Fruit fly (Drosophila melanogaster) whole organism, prepupa: ENCODE measurements around the gene CG7304.

Source experiments
- CG10631 ChIP-seq: fragments of 200-800 bp; sonication (Bioruptor generic); optimal IDR thresholded peaks from 2 replicates; lab custom pipeline; 2016; ENCODE audit warnings: missing biosample characterization, missing genetic modification characterization
- CG10669 ChIP-seq: fragments of 200-800 bp; sonication (Bioruptor generic); optimal IDR thresholded peaks from 3 replicates; lab custom pipeline; 2018; ENCODE audit warnings: missing biosample characterization, mild to moderate bottlenecking, missing genetic modification characterization, moderate library complexity
- CG11294 ChIP-seq: fragments of 200-800 bp; sonication (Bioruptor generic); IDR thresholded peaks from 2 replicates; pipeline ENCODE4 v1.3.6; 2022; ENCODE audit warnings: missing biosample characterization, missing genetic modification characterization
- CG11762 ChIP-seq: fragments of 200-800 bp; sonication (Bioruptor generic); optimal IDR thresholded peaks from 3 replicates; lab custom pipeline; 2016; ENCODE audit warnings: missing biosample characterization, missing genetic modification characterization; ENCODE audit not compliant: insufficient read depth
- CG11902 ChIP-seq: fragments of 200-800 bp; sonication (Bioruptor generic); optimal IDR thresholded peaks from 3 replicates; lab custom pipeline; 2016; ENCODE audit warnings: missing biosample characterization, missing genetic modification characterization
- CG16779 ChIP-seq: fragments of 200-800 bp; sonication (Bioruptor generic); optimal IDR thresholded peaks from 3 replicates; lab custom pipeline; 2017; ENCODE audit warnings: missing biosample characterization, mild to moderate bottlenecking, missing genetic modification characterization
- CG3032 ChIP-seq: fragments of 200-800 bp; optimal IDR thresholded peaks from 2 replicates; lab custom pipeline; 2019; ENCODE audit warnings: missing biosample characterization, mild to moderate bottlenecking, missing genetic modification characterization, moderate library complexity
- CG31627 ChIP-seq: fragments of 200-800 bp; sonication (Bioruptor generic); optimal IDR thresholded peaks from 3 replicates; lab custom pipeline; 2016; ENCODE audit warnings: missing biosample characterization, missing genetic modification characterization
- CG34406 ChIP-seq: fragments of 200-800 bp; sonication (Bioruptor generic); optimal IDR thresholded peaks from 3 replicates; lab custom pipeline; 2016; ENCODE audit warnings: missing biosample characterization, missing genetic modification characterization
- CG3919 ChIP-seq: fragments of 200-800 bp; sonication (Bioruptor generic); optimal IDR thresholded peaks from 3 replicates; lab custom pipeline; 2016; ENCODE audit warnings: missing biosample characterization, missing genetic modification characterization
- CG6276 ChIP-seq: fragments of 200-800 bp; sonication (Bioruptor generic); optimal IDR thresholded peaks from 2 replicates; lab custom pipeline; 2017; ENCODE audit warnings: missing biosample characterization, mild to moderate bottlenecking, missing genetic modification characterization
- CG6792 ChIP-seq: fragments of 200-800 bp; sonication (Bioruptor generic); optimal IDR thresholded peaks from 3 replicates; lab custom pipeline; 2016; ENCODE audit warnings: missing biosample characterization, missing genetic modification characterization
- CG6808 ChIP-seq: fragments of 200-800 bp; sonication (Bioruptor generic); optimal IDR thresholded peaks from 3 replicates; lab custom pipeline; 2017; ENCODE audit warnings: missing biosample characterization, missing genetic modification characterization, mild to moderate bottlenecking, moderate library complexity, missing genetic modification reagents
- CG7368 ChIP-seq: fragments of 200-800 bp; sonication (Bioruptor generic); optimal IDR thresholded peaks from 3 replicates; lab custom pipeline; 2016; ENCODE audit warnings: missing biosample characterization, missing genetic modification characterization
- CG8119 ChIP-seq: fragments of 200-800 bp; sonication (Bioruptor generic); IDR thresholded peaks from 3 replicates; pipeline ENCODE4 v1.3.6; 2022; ENCODE audit warnings: missing biosample characterization, missing genetic modification characterization
- CG8319 ChIP-seq: fragments of 200-800 bp; sonication (Bioruptor generic); optimal IDR thresholded peaks from 3 replicates; lab custom pipeline; 2016; ENCODE audit warnings: missing biosample characterization, missing genetic modification characterization
- CG8632 ChIP-seq: fragments of 200-800 bp; sonication (Bioruptor generic); optimal IDR thresholded peaks from 3 replicates; lab custom pipeline; 2016; ENCODE audit warnings: missing biosample characterization, missing genetic modification characterization
- CG9139 ChIP-seq: fragments of 200-800 bp; sonication (Bioruptor generic); optimal IDR thresholded peaks from 3 replicates; lab custom pipeline; 2017; ENCODE audit warnings: missing biosample characterization, mild to moderate bottlenecking, missing genetic modification characterization
- Eip75B ChIP-seq: fragments of 200-800 bp; sonication (Bioruptor generic); optimal IDR thresholded peaks from 3 replicates; lab custom pipeline; 2016; ENCODE audit warnings: missing biosample characterization, missing genetic modification characterization
- Eip78C ChIP-seq: fragments of 200-800 bp; sonication (Bioruptor generic); peaks from one replicate; lab custom pipeline; 2016; ENCODE audit warnings: missing biosample characterization, missing genetic modification characterization
- Eip93F ChIP-seq: fragments of 200-800 bp; sonication (Bioruptor generic); optimal IDR thresholded peaks from 2 replicates; lab custom pipeline; 2016; ENCODE audit warnings: missing biosample characterization, mild to moderate bottlenecking, missing genetic modification characterization
- Ets21C ChIP-seq: fragments of 200-800 bp; sonication (Bioruptor generic); optimal IDR thresholded peaks from 3 replicates; lab custom pipeline; 2016; ENCODE audit warnings: missing biosample characterization, missing genetic modification characterization
- Ets96B ChIP-seq: fragments of 200-800 bp; optimal IDR thresholded peaks from 2 replicates; lab custom pipeline; 2019; ENCODE audit warnings: missing biosample characterization, mild to moderate bottlenecking, missing genetic modification characterization, moderate library complexity
- Gug ChIP-seq: fragments of 200-800 bp; sonication (Bioruptor generic); IDR thresholded peaks from 2 replicates; pipeline ENCODE4 v1.3.6; 2022; ENCODE audit warnings: missing biosample characterization, missing genetic modification characterization
- Hr38 ChIP-seq: sonication (Bioruptor generic); optimal IDR thresholded peaks from 2 replicates; lab custom pipeline; 2016; ENCODE audit warnings: missing biosample characterization, missing genetic modification characterization
- Hr39 ChIP-seq: fragments of 200-800 bp; sonication (Bioruptor generic); optimal IDR thresholded peaks from 2 replicates; lab custom pipeline; 2016; ENCODE audit warnings: missing biosample characterization, missing genetic modification characterization
- Hr4 ChIP-seq: fragments of 200-800 bp; sonication (Bioruptor generic); optimal IDR thresholded peaks from 3 replicates; lab custom pipeline; 2016; ENCODE audit warnings: missing biosample characterization, missing genetic modification characterization
- Lpt ChIP-seq: fragments of 200-800 bp; sonication (Bioruptor generic); optimal IDR thresholded peaks from 3 replicates; lab custom pipeline; 2016; ENCODE audit warnings: missing biosample characterization, missing genetic modification characterization
- Met ChIP-seq: fragments of 200-800 bp; sonication (Bioruptor generic); optimal IDR thresholded peaks from 3 replicates; lab custom pipeline; 2016; ENCODE audit warnings: missing biosample characterization, missing genetic modification characterization
- Sox14 ChIP-seq: fragments of 200-800 bp; sonication (Bioruptor generic); optimal IDR thresholded peaks from 3 replicates; lab custom pipeline; 2016; ENCODE audit warnings: missing biosample characterization, missing genetic modification characterization
- Sox15 ChIP-seq: fragments of 200-800 bp; sonication (Bioruptor generic); optimal IDR thresholded peaks from 3 replicates; lab custom pipeline; 2016; ENCODE audit warnings: missing biosample characterization, missing genetic modification characterization
- acj6 ChIP-seq: fragments of 200-800 bp; sonication (Bioruptor generic); optimal IDR thresholded peaks from 3 replicates; lab custom pipeline; 2016; ENCODE audit warnings: missing biosample characterization, missing genetic modification characterization
- cyc ChIP-seq: fragments of 200-800 bp; sonication (Bioruptor generic); optimal IDR thresholded peaks from 3 replicates; lab custom pipeline; 2016; ENCODE audit warnings: missing biosample characterization, missing genetic modification characterization
- dac ChIP-seq: fragments of 200-800 bp; sonication (Bioruptor generic); optimal IDR thresholded peaks from 2 replicates; lab custom pipeline; 2017; ENCODE audit warnings: missing biosample characterization, mild to moderate bottlenecking, missing genetic modification characterization
- eg ChIP-seq: fragments of 200-800 bp; sonication (Bioruptor generic); IDR thresholded peaks from 3 replicates; pipeline ENCODE4 v1.3.6; 2022; ENCODE audit warnings: missing biosample characterization, missing genetic modification characterization
- esn ChIP-seq: fragments of 200-800 bp; sonication (Bioruptor generic); optimal IDR thresholded peaks from 2 replicates; lab custom pipeline; 2016; ENCODE audit warnings: missing biosample characterization, mild to moderate bottlenecking, missing genetic modification characterization, moderate library complexity
- fd85E ChIP-seq: fragments of 200-800 bp; sonication (Bioruptor generic); optimal IDR thresholded peaks from 3 replicates; lab custom pipeline; 2016; ENCODE audit warnings: missing biosample characterization, missing genetic modification characterization
- fkh ChIP-seq: fragments of 200-800 bp; sonication (Bioruptor generic); optimal IDR thresholded peaks from 3 replicates; lab custom pipeline; 2017; ENCODE audit warnings: missing biosample characterization, mild to moderate bottlenecking, missing genetic modification characterization, moderate library complexity
- lz ChIP-seq: fragments of 200-800 bp; sonication (Bioruptor generic); optimal IDR thresholded peaks from 3 replicates; lab custom pipeline; 2016; ENCODE audit warnings: missing biosample characterization, missing genetic modification characterization
- net ChIP-seq: fragments of 200-800 bp; sonication (Bioruptor generic); optimal IDR thresholded peaks from 3 replicates; lab custom pipeline; 2016; ENCODE audit warnings: missing biosample characterization, missing genetic modification characterization
- salr ChIP-seq, 2 experiments: fragments of 200-800 bp; sonication (Bioruptor generic); optimal IDR thresholded peaks; 3 replicates each; lab custom pipeline; 2016 to 2018; ENCODE audit warnings: missing biosample characterization in 2 of 2, missing genetic modification characterization in 2 of 2, mild to moderate bottlenecking in 1 of 2
- spab ChIP-seq: fragments of 200-800 bp; sonication (Bioruptor generic); optimal IDR thresholded peaks from 2 replicates; lab custom pipeline; 2017; ENCODE audit warnings: missing biosample characterization, mild to moderate bottlenecking, missing genetic modification characterization, missing genetic modification reagents
- ss ChIP-seq, 2 experiments: fragments of 200-800 bp; sonication (Bioruptor generic); optimal IDR thresholded peaks; 2 replicates in 1 of 2; 3 replicates in 1 of 2; lab custom pipeline; 2017 to 2018; ENCODE audit warnings: mild to moderate bottlenecking in 2 of 2, missing biosample characterization in 2 of 2, missing genetic modification characterization in 2 of 2, moderate library complexity in 1 of 2
- svp ChIP-seq: fragments of 200-800 bp; sonication (Bioruptor generic); peaks from one replicate; lab custom pipeline; 2016; ENCODE audit warnings: missing biosample characterization, missing genetic modification characterization
- topi ChIP-seq: fragments of 200-800 bp; sonication (Bioruptor generic); optimal IDR thresholded peaks from 3 replicates; lab custom pipeline; 2016; ENCODE audit warnings: missing biosample characterization, missing genetic modification characterization
- vri ChIP-seq: fragments of 200-800 bp; sonication (Bioruptor generic); optimal IDR thresholded peaks from 3 replicates; lab custom pipeline; 2016; ENCODE audit warnings: missing biosample characterization, mild to moderate bottlenecking, missing genetic modification characterization

Gene CG7304

dm6 chr3L:15637618-15638017 lies 41.9 kb upstream of the CG7304 start:
- no peak for TF ChIP-seq CG7368
- peak; percentile 27 for TF ChIP-seq fkh (GFP tag; lab: Kevin White, UChicago)
- peak; percentile 23 for TF ChIP-seq CG34406
- TF ChIP-seq acj6 (GFP tag; lab: Kevin White, UChicago) = no peak
- TF ChIP-seq dac = no peak
- no peak for TF ChIP-seq topi (GFP tag; lab: Kevin White, UChicago)
- no peak for TF ChIP-seq fd85E (GFP tag; lab: Kevin White, UChicago)
- no peak for TF ChIP-seq Hr4 (GFP tag; lab: Kevin White, UChicago)
- TF ChIP-seq CG6808 (GFP tag; lab: Kevin White, UChicago) = no peak
- TF ChIP-seq ss (GFP tag; optimal IDR thresholded peaks at IDR 0.05; lab: Kevin White, UChicago) = peak in 1 of 2 experiments; percentile 27
- TF ChIP-seq CG6792 = no peak
- peak; percentile 6 for TF ChIP-seq CG10669 (GFP tag; lab: Kevin White, UChicago)
- TF ChIP-seq vri (GFP tag; lab: Kevin White, UChicago) = peak; percentile 97
- no peak for TF ChIP-seq spab (GFP tag; lab: Kevin White, UChicago)
- TF ChIP-seq Eip78C (GFP tag; lab: Kevin White, UChicago) = peak; percentile 78
- TF ChIP-seq Ets96B = no peak
- peak; percentile 4 for TF ChIP-seq Sox14
- TF ChIP-seq svp (GFP tag; lab: Kevin White, UChicago) = peak; percentile 52
- no peak for TF ChIP-seq cyc (GFP tag; lab: Kevin White, UChicago)
- TF ChIP-seq Eip75B (GFP tag; lab: Kevin White, UChicago) = no peak
- TF ChIP-seq Hr39 (GFP tag; lab: Kevin White, UChicago) = no peak
- peak; percentile 14 for TF ChIP-seq Eip93F (GFP tag; lab: Kevin White, UChicago)

dm6 chr3L:15638524-15638923 lies 41.0 kb upstream of the CG7304 start:
- TF ChIP-seq ss (GFP tag; optimal IDR thresholded peaks at IDR 0.05; lab: Kevin White, UChicago) = no peak
- no peak for TF ChIP-seq CG11294 (GFP tag; lab: Robert Waterston, UW)
- TF ChIP-seq CG3032 = no peak
- no peak for TF ChIP-seq Gug (GFP tag; lab: Robert Waterston, UW)
- no peak for TF ChIP-seq Sox15 (GFP tag; lab: Kevin White, UChicago)
- no peak for TF ChIP-seq CG16779 (tag; lab: Kevin White, UChicago)
- no peak for TF ChIP-seq CG8319 (GFP tag; lab: Kevin White, UChicago)
- no peak for TF ChIP-seq Ets21C (GFP tag; lab: Kevin White, UChicago)
- no peak for TF ChIP-seq Hr39 (GFP tag; lab: Kevin White, UChicago)
- no peak for TF ChIP-seq CG8632

DNA sequence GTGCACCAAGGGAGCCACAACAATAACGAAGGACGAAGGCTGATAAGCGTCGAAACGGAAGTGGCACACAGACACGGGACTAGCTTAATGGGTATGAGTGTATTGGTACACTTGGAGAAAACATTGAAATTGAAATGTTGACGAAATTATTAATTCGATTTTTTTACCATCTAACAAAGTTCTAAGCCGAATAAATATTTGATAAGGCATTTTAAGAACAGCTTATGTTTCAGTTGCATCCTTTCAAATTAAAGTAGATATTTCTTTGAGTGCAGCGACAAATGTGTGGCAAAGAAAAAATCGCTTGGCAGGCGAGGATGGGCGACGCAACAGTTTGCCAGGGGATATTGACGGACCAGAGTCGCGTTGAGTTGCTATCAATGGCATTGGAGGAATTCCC lies 39.5 kb upstream of the CG7304 start:
- TF ChIP-seq Gug (GFP tag; lab: Robert Waterston, UW) (no peak), cyc (GFP tag; lab: Kevin White, UChicago) (no peak), vri (GFP tag; lab: Kevin White, UChicago) (no peak), CG31627 (peak; percentile 4), Sox14 (no peak), CG11902 (GFP tag; lab: Kevin White, UChicago) (no peak), esn (GFP tag; lab: Kevin White, UChicago) (peak; percentile 12), fkh (GFP tag; lab: Kevin White, UChicago) (no peak), Eip75B (GFP tag; lab: Kevin White, UChicago) (no peak), Sox15 (GFP tag; lab: Kevin White, UChicago) (no peak), CG3919 (GFP tag; lab: Kevin White, UChicago) (no peak), Hr39 (GFP tag; lab: Kevin White, UChicago) (no peak), CG11294 (GFP tag; lab: Robert Waterston, UW) (no peak), salr (GFP tag; optimal IDR thresholded peaks at IDR 0.05; lab: Kevin White, UChicago) (no peak), net (no peak), CG10669 (GFP tag; lab: Kevin White, UChicago) (no peak), eg (GFP tag; lab: Robert Waterston, UW) (no peak), Hr38 (GFP tag; lab: Kevin White, UChicago) (no peak), CG10631 (no peak), svp (GFP tag; lab: Kevin White, UChicago) (peak; percentile 39), CG9139 (GFP tag; lab: Kevin White, UChicago) (no peak), CG8119 (GFP tag; lab: Robert Waterston, UW) (0 out of 3 replicates have a peak, but pooled peaks have one; percentile 17), CG34406 (no peak), CG6276 (GFP tag; lab: Kevin White, UChicago) (no peak), lz (peak; percentile 7), Ets96B (no peak), CG11762 (GFP tag; lab: Kevin White, UChicago) (no peak), Met (GFP tag; lab: Kevin White, UChicago) (peak; percentile 2), Lpt (GFP tag; lab: Kevin White, UChicago) (no peak), CG6808 (GFP tag; lab: Kevin White, UChicago) (no peak), acj6 (GFP tag; lab: Kevin White, UChicago) (no peak)
